Fruit fly (Drosophila melanogaster): ENCODE data around the gene rtv.

DNA sequence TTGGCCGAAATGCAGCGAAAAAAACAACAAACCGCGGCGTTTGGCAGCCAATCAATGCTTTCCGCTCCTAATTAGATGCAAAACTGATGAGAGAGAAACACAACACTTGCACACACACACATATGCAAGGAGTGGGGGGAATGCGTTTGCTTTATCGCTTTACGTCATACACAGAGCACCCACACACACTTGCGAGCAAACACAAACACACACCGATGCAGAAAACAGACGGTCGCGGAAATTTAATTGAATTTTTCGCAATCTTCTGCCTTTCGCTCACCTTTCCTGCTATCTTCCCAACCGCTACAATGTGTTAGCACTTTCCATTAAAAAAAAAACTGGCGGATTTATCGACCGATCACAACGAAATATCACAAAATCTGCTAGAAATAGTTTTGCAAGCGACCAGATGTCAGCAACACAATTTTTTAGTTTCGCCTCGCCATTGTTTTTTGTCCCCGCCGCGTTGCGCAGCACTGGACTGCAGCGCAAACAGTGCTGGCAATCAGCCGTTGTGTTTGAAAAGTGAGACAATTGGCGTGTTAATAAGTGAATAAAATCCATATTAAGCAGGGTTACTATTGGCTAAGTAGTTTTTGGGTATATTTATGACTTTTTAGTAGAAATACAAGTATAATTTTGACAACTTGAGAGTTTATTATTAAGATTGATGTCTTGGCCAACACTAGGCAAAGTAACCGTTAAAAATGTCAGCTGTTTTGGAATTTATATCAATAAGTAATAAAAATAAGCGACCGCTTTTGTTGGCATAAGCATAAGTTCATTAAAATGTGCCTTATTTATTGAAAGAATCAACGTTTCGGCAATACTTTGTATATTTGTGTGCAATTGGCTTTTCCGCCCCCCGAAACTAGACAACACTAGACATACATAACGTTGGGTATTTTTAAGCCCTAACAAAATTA is 16.9 kb downstream of the rtv start, which contains the start of gene Klp10A:
- no peak for TF ChIP-seq CG8478 (optimal IDR thresholded peaks at IDR 0.05)
- no peak for TF ChIP-seq CTCF (optimal IDR thresholded peaks at IDR 0.05)

All from S2 (cell line).